Worm (Caenorhabditis elegans): ENCODE measurements around the gene smk-1.

smk-1 gene

ce11 chrV:8602638-8603037, 5.0 kb upstream of the smk-1 start, which contains the start of gene F41E6.15:
Gene F41E6.15, minus strand, starts transcription at chrV:8602738.
- TF ChIP-seq elt-1 (tag; optimal IDR thresholded peaks at IDR 0.05) (no peak), ceh-9 (tag; optimal IDR thresholded peaks at IDR 0.05) (no peak), nhr-43 (tag; optimal IDR thresholded peaks at IDR 0.05; ENCODE audit: poor library complexity, severe bottlenecking) (no peak), lsy-12 (tag; optimal IDR thresholded peaks at IDR 0.05) (no peak)

ce11 chrV:8603272-8603671, 4.3 kb upstream of the smk-1 start, which contains the start of gene F41E6.5:
Gene F41E6.5, plus strand, starts transcription at chrV:8603480.
- TF ChIP-seq pqm-1 (tag; optimal IDR thresholded peaks at IDR 0.05) = peak; percentile 82
- peak; percentile 77 for TF ChIP-seq elt-2 (tag; optimal IDR thresholded peaks at IDR 0.05)
- peak; percentile 53 for TF ChIP-seq pha-4 (tag; optimal IDR thresholded peaks at IDR 0.05)
- TF ChIP-seq jun-1 (tag; optimal IDR thresholded peaks at IDR 0.05) = peak; percentile 4
- no peak for TF ChIP-seq mdl-1 (tag; optimal IDR thresholded peaks at IDR 0.05)
- no peak for TF ChIP-seq nfya-1 (tag; optimal IDR thresholded peaks at IDR 0.05; ENCODE audit: insufficient read depth)
- no peak for TF ChIP-seq lin-39 (tag; optimal IDR thresholded peaks at IDR 0.05)
- TF ChIP-seq nhr-28 (tag; optimal IDR thresholded peaks at IDR 0.05) = no peak
- no peak for TF ChIP-seq fkh-2 (tag; optimal IDR thresholded peaks at IDR 0.05)
- TF ChIP-seq elt-3 (tag; optimal IDR thresholded peaks at IDR 0.05) = no peak
- no peak for TF ChIP-seq nhr-237 (tag; optimal IDR thresholded peaks at IDR 0.05)
- no peak for TF ChIP-seq egl-5 (tag; optimal IDR thresholded peaks at IDR 0.05)
- no peak for TF ChIP-seq eor-1 (tag; optimal IDR thresholded peaks at IDR 0.05)
- no peak for TF ChIP-seq daf-12 (tag; optimal IDR thresholded peaks at IDR 0.05)
- TF ChIP-seq nhr-25 (tag; optimal IDR thresholded peaks at IDR 0.05) = no peak
- no peak for TF ChIP-seq ceh-9 (tag; optimal IDR thresholded peaks at IDR 0.05)
- TF ChIP-seq nhr-23 (tag; optimal IDR thresholded peaks at IDR 0.05) = no peak
- TF ChIP-seq egl-27 (tag; optimal IDR thresholded peaks at IDR 0.05) = no peak
- no peak for TF ChIP-seq ztf-4 (tag; optimal IDR thresholded peaks at IDR 0.05)
- TF ChIP-seq fos-1 (tag; optimal IDR thresholded peaks at IDR 0.05) = no peak
- no peak for TF ChIP-seq ama-1 (optimal IDR thresholded peaks at IDR 0.05)
- TF ChIP-seq tbx-2 (tag; optimal IDR thresholded peaks at IDR 0.05) = no peak
- no peak for TF ChIP-seq nhr-43 (tag; optimal IDR thresholded peaks at IDR 0.05; ENCODE audit: poor library complexity, severe bottlenecking)
- TF ChIP-seq R02D3.7 (tag; optimal IDR thresholded peaks at IDR 0.05) = no peak
- no peak for TF ChIP-seq fkh-10 (GFP tag; optimal IDR thresholded peaks at IDR 0.05)
- TF ChIP-seq nhr-67 (tag; optimal IDR thresholded peaks at IDR 0.05) = no peak
- TF ChIP-seq ceh-28 (tag; optimal IDR thresholded peaks at IDR 0.05) = no peak
- TF ChIP-seq nhr-76 (tag; optimal IDR thresholded peaks at IDR 0.05) = no peak
- TF ChIP-seq lsy-12 (tag; optimal IDR thresholded peaks at IDR 0.05) = no peak

DNA sequence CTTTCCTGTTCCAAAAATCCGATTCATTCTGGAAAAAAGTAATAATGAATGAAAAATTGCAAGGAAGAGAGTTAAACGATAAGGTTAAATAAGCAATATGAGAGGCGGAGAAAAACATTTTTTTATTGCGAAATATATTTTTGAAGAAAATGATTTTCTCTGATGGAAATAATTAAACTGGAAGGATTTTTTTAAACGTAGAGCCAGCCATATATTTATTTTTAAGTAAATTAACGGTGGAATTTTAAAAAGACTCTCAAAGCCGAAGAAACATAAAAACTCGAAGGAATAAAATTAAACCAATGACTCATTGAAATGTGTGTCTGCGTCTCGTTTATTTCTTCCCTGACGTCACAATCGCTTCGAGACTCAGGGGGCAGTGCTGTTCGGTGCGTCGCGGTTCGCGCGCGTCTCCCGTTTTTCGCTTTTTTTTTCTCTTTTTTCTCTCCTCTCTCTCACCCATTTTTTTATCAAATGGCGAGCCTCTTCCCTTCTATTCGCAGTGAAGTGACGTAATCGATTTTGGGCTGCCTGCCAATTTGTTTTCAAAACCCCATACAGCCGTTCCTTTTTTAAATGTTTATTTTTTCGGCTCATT, 1.4 kb upstream of the smk-1 start, which contains the start of gene vps-60:
Gene vps-60 (minus strand): TSS at position 30 of the 598 bp plus-strand sequence.
- TF ChIP-seq aly-2 (tag; optimal IDR thresholded peaks at IDR 0.05) = no peak
- peak; percentile 94 for TF ChIP-seq pqm-1 (tag; optimal IDR thresholded peaks at IDR 0.05)
- peak; percentile 98 for TF ChIP-seq pha-4 (tag; optimal IDR thresholded peaks at IDR 0.05)
- TF ChIP-seq elt-1 (tag; optimal IDR thresholded peaks at IDR 0.05) = peak; percentile 43
- peak; percentile 72 for TF ChIP-seq nhr-11 (tag; optimal IDR thresholded peaks at IDR 0.05)
- peak; percentile 25 for TF ChIP-seq nhr-77 (tag; optimal IDR thresholded peaks at IDR 0.05)
- peak; percentile 86 for TF ChIP-seq ama-1 (optimal IDR thresholded peaks at IDR 0.05)
- no peak for TF ChIP-seq sea-2 (GFP tag; optimal IDR thresholded peaks at IDR 0.05)
- peak; percentile 95 for TF ChIP-seq jun-1 (tag; optimal IDR thresholded peaks at IDR 0.05)
- TF ChIP-seq nhr-25 (tag; optimal IDR thresholded peaks at IDR 0.05) = peak; percentile 93
- TF ChIP-seq R02D3.7 (tag; optimal IDR thresholded peaks at IDR 0.05) = peak; percentile 59
- TF ChIP-seq zag-1 (tag; optimal IDR thresholded peaks at IDR 0.05) = no peak
- peak; percentile 59 for TF ChIP-seq lsy-12 (tag; optimal IDR thresholded peaks at IDR 0.05)
- TF ChIP-seq nhr-23 (tag; optimal IDR thresholded peaks at IDR 0.05) = peak; percentile 97
- TF ChIP-seq ceh-28 (tag; optimal IDR thresholded peaks at IDR 0.05) = peak; percentile 87
- peak; percentile 38 for TF ChIP-seq mdl-1 (tag; optimal IDR thresholded peaks at IDR 0.05)
- TF ChIP-seq fkh-2 (tag; optimal IDR thresholded peaks at IDR 0.05) = no peak
- TF ChIP-seq ztf-4 (tag; optimal IDR thresholded peaks at IDR 0.05) = no peak
- TF ChIP-seq unc-39 (tag; optimal IDR thresholded peaks at IDR 0.05) = no peak
- TF ChIP-seq fkh-10 (GFP tag; optimal IDR thresholded peaks at IDR 0.05) = peak; percentile 84
- TF ChIP-seq ceh-16 (tag; optimal IDR thresholded peaks at IDR 0.05) = no peak
- TF ChIP-seq egl-27 (tag; optimal IDR thresholded peaks at IDR 0.05) = peak; percentile 89
- TF ChIP-seq unc-62 (GFP tag; optimal IDR thresholded peaks at IDR 0.05) = peak; percentile 11
- TF ChIP-seq eor-1 (tag; optimal IDR thresholded peaks at IDR 0.05) = no peak
- peak; percentile 88 for TF ChIP-seq elt-2 (tag; optimal IDR thresholded peaks at IDR 0.05)
- no peak for TF ChIP-seq nhr-76 (tag; optimal IDR thresholded peaks at IDR 0.05)
- no peak for TF ChIP-seq ZK546.5 (tag; optimal IDR thresholded peaks at IDR 0.05)
- no peak for TF ChIP-seq ceh-82 (tag; optimal IDR thresholded peaks at IDR 0.05)
- TF ChIP-seq mml-1 (tag; optimal IDR thresholded peaks at IDR 0.05) = no peak
- TF ChIP-seq daf-12 (tag; optimal IDR thresholded peaks at IDR 0.05) = no peak
- TF ChIP-seq tbx-2 (tag; optimal IDR thresholded peaks at IDR 0.05) = peak; percentile 61
- TF ChIP-seq snpc-4 (tag; optimal IDR thresholded peaks at IDR 0.05) = peak; percentile 81
- TF ChIP-seq nhr-67 (tag; optimal IDR thresholded peaks at IDR 0.05) = no peak
- TF ChIP-seq nfya-1 (tag; optimal IDR thresholded peaks at IDR 0.05; ENCODE audit: insufficient read depth) = peak; percentile 95
- no peak for TF ChIP-seq ceh-9 (tag; optimal IDR thresholded peaks at IDR 0.05)
- peak; percentile 93 for TF ChIP-seq lin-39 (tag; optimal IDR thresholded peaks at IDR 0.05)
- TF ChIP-seq egl-5 (tag; optimal IDR thresholded peaks at IDR 0.05) = peak; percentile 89
- TF ChIP-seq nhr-43 (tag; optimal IDR thresholded peaks at IDR 0.05; ENCODE audit: poor library complexity, severe bottlenecking) = peak; percentile 72
- peak in 1 of 3 experiments; percentile 80 for TF ChIP-seq elt-3 (tag; optimal IDR thresholded peaks at IDR 0.05)
- TF ChIP-seq lin-15B (tag; optimal IDR thresholded peaks at IDR 0.05) = peak; percentile 94
- TF ChIP-seq ztf-11 (tag; optimal IDR thresholded peaks at IDR 0.05) = no peak
- TF ChIP-seq nhr-28 (tag; optimal IDR thresholded peaks at IDR 0.05) = no peak
